Fruit fly (Drosophila melanogaster): Measurements from ENCODE around the gene frc.

The frc gene

DNA sequence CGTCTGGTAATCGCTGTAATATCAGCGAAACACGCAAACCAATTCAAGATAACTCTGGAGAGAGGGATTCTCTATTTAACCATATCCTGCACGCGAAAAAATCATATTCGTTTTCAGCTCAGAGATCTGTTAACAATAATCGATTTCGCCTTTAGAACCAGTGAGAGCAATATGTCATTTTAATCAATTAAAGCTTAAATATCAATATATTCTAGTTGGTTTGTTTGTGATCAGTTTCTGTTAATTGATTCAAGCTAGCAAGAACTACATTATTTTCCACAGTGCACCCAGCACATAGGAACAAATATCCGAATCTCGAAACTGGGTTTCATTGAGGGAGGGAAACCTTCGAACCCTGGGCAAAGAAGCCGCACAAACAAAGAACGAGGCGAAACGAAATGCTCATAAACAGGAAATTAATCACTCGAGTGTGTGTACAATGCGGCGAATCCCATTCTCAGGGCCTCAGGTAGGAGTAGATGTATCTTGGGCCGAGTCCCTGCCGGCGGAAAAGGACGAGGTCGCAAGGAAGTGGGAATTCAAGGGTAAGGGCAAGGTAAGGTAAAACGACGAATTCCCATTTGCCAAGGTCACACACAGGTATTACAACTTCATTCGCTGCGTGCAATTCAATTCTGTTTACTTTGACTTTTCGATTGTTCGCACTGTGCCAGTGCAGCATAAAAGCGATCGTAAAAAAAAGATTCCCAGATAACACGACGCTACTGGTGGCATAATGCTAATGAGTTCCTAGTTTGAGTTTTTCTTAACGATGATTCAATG is 16.8 kb downstream of the frc start (continued):
- TF ChIP-seq CG15479 (GFP tag; optimal IDR thresholded peaks at IDR 0.05) (peak; percentile 97), Fer2 (tag; optimal IDR thresholded peaks at IDR 0.05) (no peak), CG4360 (GFP tag; IDR thresholded peaks at IDR 0.05) (no peak), tx (GFP tag; optimal IDR thresholded peaks at IDR 0.05) (peak; percentile 35), jigr1 (GFP tag; IDR thresholded peaks at IDR 0.05) (no peak), CG8944 (GFP tag; optimal IDR thresholded peaks at IDR 0.05) (peak; percentile 49), Dref (GFP tag; IDR thresholded peaks at IDR 0.05) (no peak), CG6813 (GFP tag; optimal IDR thresholded peaks at IDR 0.05) (no peak), z (GFP tag; IDR thresholded peaks at IDR 0.05) (no peak), CG15011 (GFP tag; optimal IDR thresholded peaks at IDR 0.05) (no peak), CG17568 (GFP tag; optimal IDR thresholded peaks at IDR 0.05) (peak; percentile 33), CG7928 (GFP tag; optimal IDR thresholded peaks at IDR 0.05) (no peak), Adf1 (GFP tag; IDR thresholded peaks at IDR 0.05) (no peak), dimm (GFP tag; IDR thresholded peaks at IDR 0.05) (no peak), CG1529 (GFP tag; optimal IDR thresholded peaks at IDR 0.05) (no peak), Dip3 (GFP tag; optimal IDR thresholded peaks at IDR 0.05) (no peak), CG11398 (GFP tag; optimal IDR thresholded peaks at IDR 0.05) (peak; percentile 24), CG10959 (GFP tag; IDR thresholded peaks at IDR 0.05) (peak; percentile 65; the same call in 1 of the 2 replicates), vvl (GFP tag; IDR thresholded peaks at IDR 0.05) (no peak), CG3838 (GFP tag; optimal IDR thresholded peaks at IDR 0.05) (no peak), CG7271 (tag; optimal IDR thresholded peaks at IDR 0.05) (peak; percentile 79), CG9437 (GFP tag; optimal IDR thresholded peaks at IDR 0.05) (no peak), CG3407 (GFP tag; optimal IDR thresholded peaks at IDR 0.05) (no peak), Elba2 (GFP tag; optimal IDR thresholded peaks at IDR 0.05) (peak; percentile 83), CG12104 (GFP tag; optimal IDR thresholded peaks at IDR 0.05) (peak; percentile 15), ssp (GFP tag; IDR thresholded peaks at IDR 0.05) (no peak), CG10462 (GFP tag; optimal IDR thresholded peaks at IDR 0.05) (peak; percentile 44), CG42726 (GFP tag; IDR thresholded peaks at IDR 0.05; ENCODE audit: partially characterized antibody) (no peak), Hr3 (GFP tag; optimal IDR thresholded peaks at IDR 0.05) (peak; percentile 36), B-H2 (GFP tag; optimal IDR thresholded peaks at IDR 0.05) (no peak), CG34422 (GFP tag; IDR thresholded peaks at IDR 0.05) (no peak), Atf3 (GFP tag; optimal IDR thresholded peaks at IDR 0.05) (no peak), CG12659 (GFP tag; optimal IDR thresholded peaks at IDR 0.05) (no peak), CG4617 (GFP tag; optimal IDR thresholded peaks at IDR 0.05; ENCODE audit: borderline replicate concordance) (no peak), CrebB (tag; optimal IDR thresholded peaks at IDR 0.05) (no peak), CG18476 (GFP tag; optimal IDR thresholded peaks at IDR 0.05) (peak; percentile 26), Stat92E (GFP tag; optimal IDR thresholded peaks at IDR 0.05) (no peak), tup (GFP tag; optimal IDR thresholded peaks at IDR 0.05) (no peak), CG12391 (tag; optimal IDR thresholded peaks at IDR 0.05) (peak; percentile 67), gsb (GFP tag; IDR thresholded peaks at IDR 0.05) (no peak), CG9932 (GFP tag; IDR thresholded peaks at IDR 0.05) (no peak), CG34376 (GFP tag; optimal IDR thresholded peaks at IDR 0.05) (no peak), pho (GFP tag; optimal IDR thresholded peaks at IDR 0.05) (peak; percentile 41), Rfx (GFP tag; IDR thresholded peaks at IDR 0.05) (no peak), al (GFP tag; IDR thresholded peaks at IDR 0.05) (no peak), CG7372 (GFP tag; IDR thresholded peaks at IDR 0.05) (no peak), CG9797 (GFP tag; optimal IDR thresholded peaks at IDR 0.05) (no peak), pros (GFP tag; optimal IDR thresholded peaks at IDR 0.05) (peak; percentile 80), Jarid2 (GFP tag; optimal IDR thresholded peaks at IDR 0.05) (no peak), tgo (GFP tag; IDR thresholded peaks at IDR 0.05) (no peak)
